Fruit fly (Drosophila melanogaster) whole organism, adult: ENCODE measurements around the gene CG31917.

Experiments
- CG14711 ChIP-seq: fragments of 200-800 bp; sonication (Bioruptor generic); optimal IDR thresholded peaks from 2 replicates; lab custom pipeline; 2018; ENCODE audit warnings: missing biosample characterization, mild to moderate bottlenecking, missing genetic modification characterization, moderate library complexity
- CG5204 ChIP-seq: fragments of 200-800 bp; sonication (Bioruptor generic); optimal IDR thresholded peaks from 2 replicates; lab custom pipeline; 2016; ENCODE audit warnings: missing biosample characterization, missing genetic modification characterization
- CG7045 ChIP-seq: fragments of 200-800 bp; sonication (Bioruptor generic); optimal IDR thresholded peaks from 2 replicates; lab custom pipeline; 2017; ENCODE audit warnings: missing biosample characterization, mild to moderate bottlenecking, missing genetic modification characterization
- Hr96 ChIP-seq: fragments of 200-800 bp; sonication (Bioruptor generic); optimal IDR thresholded peaks from 2 replicates; lab custom pipeline; 2016; ENCODE audit warnings: missing biosample characterization, missing genetic modification characterization
- Mnt ChIP-seq: fragments of 200-800 bp; sonication (Bioruptor generic); optimal IDR thresholded peaks from 2 replicates; lab custom pipeline; 2016; ENCODE audit warnings: missing biosample characterization, mild to moderate bottlenecking, missing genetic modification characterization
- ovo ChIP-seq: fragments of 200-800 bp; sonication (Bioruptor generic); optimal IDR thresholded peaks from 2 replicates; lab custom pipeline; 2016; ENCODE audit warnings: missing biosample characterization, missing genetic modification characterization
- toe ChIP-seq: fragments of 200-800 bp; sonication (Bioruptor generic); optimal IDR thresholded peaks from 2 replicates; lab custom pipeline; 2016; ENCODE audit warnings: missing biosample characterization, missing genetic modification characterization

dm6 chr2L:5044892-5045619, 34.4 kb upstream of the CG31917 start:
- TF ChIP-seq CG5204 (GFP tag; lab: Kevin White, UChicago) (peak; percentile 15), ovo (peak; percentile 58), Mnt (GFP tag; lab: Kevin White, UChicago) (peak; percentile 33), Hr96 (GFP tag; lab: Kevin White, UChicago) (no peak), toe (GFP tag; lab: Kevin White, UChicago) (no peak), CG14711 (no peak), CG7045 (GFP tag; lab: Kevin White, UChicago) (no peak)
